Worm (Caenorhabditis elegans) whole organism, L3 larva: Measurements from ENCODE around the gene nhr-187.

Experiments
- R02D3.7 ChIP-seq: fragments of 150-350 bp; optimal IDR thresholded peaks from 2 replicates; lab custom pipeline; 2014; ENCODE audit warnings: missing biosample characterization, missing genetic modification characterization
- ZK546.5 ChIP-seq: sonication (generic microtip); optimal IDR thresholded peaks from 2 replicates; lab custom pipeline; 2017; ENCODE audit warnings: missing biosample characterization, missing genetic modification characterization
- aly-2 ChIP-seq: fragments of 150-350 bp; optimal IDR thresholded peaks from 2 replicates; lab custom pipeline; 2014; ENCODE audit warnings: missing biosample characterization, missing genetic modification characterization
- ceh-28 ChIP-seq: fragments of 150-350 bp; optimal IDR thresholded peaks from 2 replicates; lab custom pipeline; 2014; ENCODE audit warnings: missing biosample characterization, missing genetic modification reagents, missing genetic modification characterization
- egl-27 ChIP-seq: sonication (generic microtip); optimal IDR thresholded peaks from 4 replicates; lab custom pipeline; 2017; ENCODE audit warnings: missing biosample characterization, missing genetic modification reagents, missing genetic modification characterization
- egl-5 ChIP-seq: fragments of 150-350 bp; optimal IDR thresholded peaks from 2 replicates; lab custom pipeline; 2017; ENCODE audit warnings: missing biosample characterization, missing genetic modification reagents, missing genetic modification characterization, inconsistent platforms
- elt-3 ChIP-seq, 3 experiments: fragments of 150-350 bp in 1 of 3; sonication (generic microtip) in 2 of 3; optimal IDR thresholded peaks; 2 replicates in 2 of 3; 4 replicates in 1 of 3; lab custom pipeline; 2014 to 2017; ENCODE audit warnings: missing biosample characterization in 3 of 3, missing genetic modification characterization in 3 of 3
- eor-1 ChIP-seq, 2 experiments: fragments of 150-350 bp; optimal IDR thresholded peaks; 2 replicates each; lab custom pipeline; 2014 to 2018; ENCODE audit warnings: missing biosample characterization in 2 of 2, missing genetic modification characterization in 2 of 2
- lin-15B ChIP-seq: fragments of 150-350 bp; optimal IDR thresholded peaks from 2 replicates; lab custom pipeline; 2014; ENCODE audit warnings: missing biosample characterization, missing genetic modification characterization
- nhr-23 ChIP-seq: fragments of 150-350 bp; optimal IDR thresholded peaks from 2 replicates; lab custom pipeline; 2014; ENCODE audit warnings: missing biosample characterization, missing genetic modification reagents, missing genetic modification characterization
- nhr-25 ChIP-seq: sonication (generic microtip); optimal IDR thresholded peaks from 2 replicates; lab custom pipeline; 2017; ENCODE audit warnings: missing biosample characterization, missing genetic modification characterization
- nhr-77 ChIP-seq: fragments of 150-350 bp; optimal IDR thresholded peaks from 2 replicates; lab custom pipeline; 2014; ENCODE audit warnings: missing biosample characterization, missing genetic modification characterization
- pqm-1 ChIP-seq: fragments of 150-350 bp; optimal IDR thresholded peaks from 2 replicates; lab custom pipeline; 2017; ENCODE audit warnings: missing biosample characterization, missing genetic modification characterization, inconsistent platforms
- sea-2 ChIP-seq: fragments of 150-350 bp; sonication (generic microtip); optimal IDR thresholded peaks from 4 replicates; lab custom pipeline; 2014; ENCODE audit warnings: missing biosample characterization, missing genetic modification reagents, missing genetic modification characterization
- skn-1 ChIP-seq: fragments of 150-350 bp; optimal IDR thresholded peaks from 2 replicates; lab custom pipeline; 2014; ENCODE audit warnings: missing biosample characterization, missing genetic modification characterization
- tbx-2 ChIP-seq: sonication (generic microtip); optimal IDR thresholded peaks from 2 replicates; lab custom pipeline; 2016; ENCODE audit warnings: mild to moderate bottlenecking, missing genetic modification characterization, missing compliant biosample characterization
- unc-39 ChIP-seq: sonication (generic microtip); optimal IDR thresholded peaks from 4 replicates; lab custom pipeline; 2017; ENCODE audit warnings: missing biosample characterization, missing genetic modification characterization
- zag-1 ChIP-seq: fragments of 150-350 bp; optimal IDR thresholded peaks from 2 replicates; lab custom pipeline; 2014; ENCODE audit warnings: missing biosample characterization, missing genetic modification characterization

The nhr-187 gene

DNA sequence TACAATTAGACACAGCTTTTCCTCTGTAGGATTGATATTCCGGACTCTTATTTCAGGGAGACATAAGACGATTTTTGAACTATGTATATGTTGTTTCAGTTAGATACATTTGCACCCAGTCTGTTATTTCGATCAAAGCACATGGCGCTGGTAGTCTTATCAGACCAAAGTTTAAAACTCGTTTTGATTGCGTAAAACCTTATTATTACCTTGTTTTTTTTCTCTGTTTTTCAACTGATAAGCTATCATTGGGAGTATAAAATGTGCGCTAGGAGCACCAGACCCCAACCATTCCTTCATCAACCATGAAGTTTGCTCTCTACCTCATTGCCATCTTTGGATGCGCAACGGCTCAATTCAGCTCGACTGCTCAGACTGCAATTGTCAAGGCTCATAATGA is 50.5 kb downstream of the nhr-187 start, which contains the start of gene scl-12:
Gene scl-12, plus strand, starts transcription at position 301 of the 400 bp plus-strand sequence.
- TF ChIP-seq elt-3 (tag; optimal IDR thresholded peaks at IDR 0.05; lab: Kevin White, UChicago) (no peak), pqm-1 (tag; lab: Kevin White, UChicago) (peak; percentile 47), nhr-23 (tag; lab: Kevin White, UChicago) (no peak)
- TF ChIP-seq, all 47 proteins: peak for 1

DNA sequence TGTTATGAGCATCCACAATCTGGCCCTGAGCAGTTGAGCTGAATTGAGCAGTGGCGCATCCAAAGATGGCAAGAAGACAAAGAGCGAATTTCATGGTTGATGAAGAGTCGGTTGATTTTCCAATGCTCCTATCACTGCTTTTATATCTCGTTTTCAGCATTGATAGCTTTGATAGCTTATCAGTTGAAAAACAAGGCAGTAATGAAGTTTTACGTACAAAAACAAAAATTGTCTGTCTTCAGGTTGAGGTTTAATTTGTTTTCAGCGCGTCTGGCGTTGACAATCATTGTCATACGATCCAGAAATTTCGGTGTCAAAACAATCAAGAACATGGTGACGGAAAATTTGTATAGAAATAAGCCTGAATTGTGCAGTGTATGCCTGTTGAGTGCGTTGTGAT is 51.2 kb downstream of the nhr-187 start, which contains the start of gene scl-13:
Gene scl-13, minus strand, starts transcription at position 101 of the 400 bp plus-strand sequence.
- TF ChIP-seq nhr-23 (tag; lab: Kevin White, UChicago) (no peak), sea-2 (GFP tag; lab: Kevin White, UChicago) (no peak), skn-1 (tag; lab: Kevin White, UChicago) (no peak), nhr-25 (no peak), ceh-28 (tag; lab: Kevin White, UChicago) (no peak), egl-5 (tag; lab: Kevin White, UChicago) (no peak), nhr-77 (tag; lab: Kevin White, UChicago) (no peak), unc-39 (tag; lab: Kevin White, UChicago) (no peak), R02D3.7 (tag; lab: Kevin White, UChicago) (no peak), tbx-2 (tag; lab: Kevin White, UChicago) (no peak), egl-27 (tag; lab: Kevin White, UChicago) (no peak), lin-15B (tag; lab: Kevin White, UChicago) (no peak), aly-2 (no peak), zag-1 (tag; lab: Kevin White, UChicago) (no peak), elt-3 (tag; optimal IDR thresholded peaks at IDR 0.05; lab: Kevin White, UChicago) (no peak), eor-1 (tag; optimal IDR thresholded peaks at IDR 0.05; lab: Kevin White, UChicago) (no peak), ZK546.5 (tag; lab: Kevin White, UChicago) (no peak)
